Worm (Caenorhabditis elegans): ENCODE data around the gene trpp-3.

trpp-3 gene

ce11 chrIII:9521410-9522090 is 3.8 kb upstream of the trpp-3 start, which contains the start of the genes clu-1 and prp-40 (continued):
- no peak for TF ChIP-seq lin-26 (GFP tag; IDR thresholded peaks at IDR 0.05)
- no peak for TF ChIP-seq ztf-3 (GFP tag; optimal IDR thresholded peaks at IDR 0.05)
- TF ChIP-seq snpc-4 (GFP tag; optimal IDR thresholded peaks at IDR 0.05), result no peak
- peak; percentile 64 to 77 (median 70) for TF ChIP-seq snpc-4 (tag; optimal IDR thresholded peaks at IDR 0.05)
- TF ChIP-seq Y53F4B.3 (GFP tag; IDR thresholded peaks at IDR 0.05), result no peak
- TF ChIP-seq gei-17 (GFP tag; optimal IDR thresholded peaks at IDR 0.05), result peak; percentile 37
- peak; percentile 85 for TF ChIP-seq ceh-27 (GFP tag; optimal IDR thresholded peaks at IDR 0.05)
- TF ChIP-seq F22D6.2 (tag; optimal IDR thresholded peaks at IDR 0.05), result no peak
- no peak for TF ChIP-seq F55B11.4 (tag; optimal IDR thresholded peaks at IDR 0.05; ENCODE audit: borderline replicate concordance, insufficient read depth)
- no peak for TF ChIP-seq chd-7 (tag; optimal IDR thresholded peaks at IDR 0.05)
- peak; percentile 39 for TF ChIP-seq atf-7 (tag; optimal IDR thresholded peaks at IDR 0.05)
- TF ChIP-seq sptf-2 (GFP tag; optimal IDR thresholded peaks at IDR 0.05), result peak; percentile 13
- peak; percentile 72 for TF ChIP-seq lsl-1 (GFP tag; optimal IDR thresholded peaks at IDR 0.05)
- TF ChIP-seq him-1 (tag; optimal IDR thresholded peaks at IDR 0.05), result peak; percentile 27
- no peak for TF ChIP-seq cebp-2 (GFP tag; IDR thresholded peaks at IDR 0.05)
- 0 out of 2 replicates have a peak, but pooled peaks have one; percentile 33 for TF ChIP-seq B0019.2 (GFP tag; conservative IDR thresholded peaks at IDR 0.05)
- TF ChIP-seq fkh-3 (tag; optimal IDR thresholded peaks at IDR 0.05), result no peak
- TF ChIP-seq unc-62 (GFP tag; optimal IDR thresholded peaks at IDR 0.05), result no peak
- peak; percentile 69 for TF ChIP-seq ZK185.1 (tag; optimal IDR thresholded peaks at IDR 0.05; ENCODE audit: poor library complexity, severe bottlenecking)
- TF ChIP-seq attf-3 (GFP tag; conservative IDR thresholded peaks at IDR 0.05), result peak; percentile 56; the same call in 1 of the 2 replicates
- peak; percentile 79 for TF ChIP-seq madf-6 (GFP tag; IDR thresholded peaks at IDR 0.05)
- TF ChIP-seq hsf-1 (GFP tag; IDR thresholded peaks at IDR 0.05), result peak; percentile 35; the same call in 1 of the 2 replicates
- peak; percentile 64; the same call in 1 of the 2 replicates for TF ChIP-seq hmg-20 (GFP tag; IDR thresholded peaks at IDR 0.05)
- TF ChIP-seq ceh-91 (GFP tag; IDR thresholded peaks at IDR 0.05), result peak; percentile 67
- TF ChIP-seq B0035.1 (tag; optimal IDR thresholded peaks at IDR 0.05), result no peak
- TF ChIP-seq dpl-1 (GFP tag; optimal IDR thresholded peaks at IDR 0.05), result peak; percentile 39
- TF ChIP-seq mcd-1 (GFP tag; IDR thresholded peaks at IDR 0.05), result peak; percentile 95
- TF ChIP-seq ztf-6 (GFP tag; IDR thresholded peaks at IDR 0.05), result no peak
- TF ChIP-seq snpc-1.1 (tag; optimal IDR thresholded peaks at IDR 0.05; ENCODE audit: insufficient read depth), result peak; percentile 3
- peak; percentile 77 for TF ChIP-seq ceh-100 (GFP tag; IDR thresholded peaks at IDR 0.05)
- peak; percentile 80 for TF ChIP-seq B0336.3 (GFP tag; IDR thresholded peaks at IDR 0.05)
- TF ChIP-seq madf-8 (GFP tag; conservative IDR thresholded peaks at IDR 0.05), result peak; percentile 45
- TF ChIP-seq lin-40 (tag; optimal IDR thresholded peaks at IDR 0.05), result peak; percentile 85
- no peak for TF ChIP-seq nhr-179 (tag; optimal IDR thresholded peaks at IDR 0.05)
- peak; percentile 75 for TF ChIP-seq hmg-1.2 (GFP tag; IDR thresholded peaks at IDR 0.05)
- TF ChIP-seq lin-35 (GFP tag; optimal IDR thresholded peaks at IDR 0.05), result peak in 2 of 3 experiments; percentile 28 to 83
- TF ChIP-seq F23B12.7 (tag; optimal IDR thresholded peaks at IDR 0.05; ENCODE audit: insufficient read depth), result peak; percentile 90
- TF ChIP-seq let-607 (tag; optimal IDR thresholded peaks at IDR 0.05), result peak in 1 of 2 experiments; percentile 54
- TF ChIP-seq snpc-1.3 (tag; optimal IDR thresholded peaks at IDR 0.05; ENCODE audit: insufficient read depth), result peak; percentile 76
- TF ChIP-seq efl-1 (GFP tag; optimal IDR thresholded peaks at IDR 0.05), result peak; percentile 54
- no peak for TF ChIP-seq dpff-1 (tag; optimal IDR thresholded peaks at IDR 0.05)
- peak; percentile 94 for TF ChIP-seq dox-1 (GFP tag; IDR thresholded peaks at IDR 0.05)
- peak; percentile 39 for TF ChIP-seq unc-130 (GFP tag; optimal IDR thresholded peaks at IDR 0.05)
- peak; percentile 40 for TF ChIP-seq ztf-26 (tag; optimal IDR thresholded peaks at IDR 0.05)
- TF ChIP-seq pbrm-1 (GFP tag; IDR thresholded peaks at IDR 0.05), result peak; percentile 87
- TF ChIP-seq nfyb-1 (GFP tag; IDR thresholded peaks at IDR 0.05), result peak; percentile 88

Measured in whole organism, young adult.